Worm (Caenorhabditis elegans): ENCODE measurements around the gene C18E9.9.

The C18E9.9 gene

ce11 chrII:8953703-8954102 lies 35.6 kb downstream of the C18E9.9 start:
- TF ChIP-seq F37D6.2 (tag; optimal IDR thresholded peaks at IDR 0.05) (no peak), egl-27 (tag; optimal IDR thresholded peaks at IDR 0.05) (no peak), snpc-1.2 (GFP tag; IDR thresholded peaks at IDR 0.05) (no peak), dve-1 (tag; optimal IDR thresholded peaks at IDR 0.05; ENCODE audit: insufficient read depth) (no peak), ceh-20 (GFP tag; IDR thresholded peaks at IDR 0.05) (no peak), dmd-9 (GFP tag; IDR thresholded peaks at IDR 0.05) (no peak), mxl-3 (GFP tag; optimal IDR thresholded peaks at IDR 0.05) (no peak), nhr-28 (tag; optimal IDR thresholded peaks at IDR 0.05) (no peak), dmd-8 (GFP tag; IDR thresholded peaks at IDR 0.05) (no peak), lin-13 (GFP tag; optimal IDR thresholded peaks at IDR 0.05) (no peak), duxl-1 (tag; optimal IDR thresholded peaks at IDR 0.05; ENCODE audit: poor library complexity) (no peak), Y105C5A.15 (GFP tag; IDR thresholded peaks at IDR 0.05) (no peak), zfp-2 (tag; optimal IDR thresholded peaks at IDR 0.05) (no peak), zfp-3 (GFP tag; conservative IDR thresholded peaks at IDR 0.05) (no peak), daf-19 (GFP tag; conservative IDR thresholded peaks at IDR 0.05) (no peak), gei-8 (GFP tag; optimal IDR thresholded peaks at IDR 0.05) (no peak), spr-1 (tag; optimal IDR thresholded peaks at IDR 0.05) (no peak)

DNA sequence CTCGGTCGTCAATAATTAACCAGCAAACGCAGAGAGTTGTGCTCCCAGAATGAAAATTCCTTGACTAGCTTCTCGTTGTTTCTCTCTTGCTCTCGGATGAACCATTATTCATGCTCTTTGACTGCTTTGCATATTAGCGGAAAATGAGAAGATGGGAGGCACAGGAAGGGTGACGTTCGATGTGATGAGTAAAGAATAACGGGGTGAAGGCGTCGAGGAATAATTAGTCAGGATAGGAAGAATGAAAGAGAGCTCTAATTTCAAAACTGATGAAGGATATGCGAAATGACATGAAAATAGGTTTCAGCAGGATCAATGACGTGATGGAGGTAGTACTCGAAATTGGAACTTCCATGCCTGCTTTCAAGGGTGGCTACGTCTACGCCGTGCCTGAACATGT lies 38.1 kb downstream of the C18E9.9 start:
- TF ChIP-seq egl-43 (GFP tag; IDR thresholded peaks at IDR 0.05): no peak
- no peak for TF ChIP-seq fos-1 (tag; optimal IDR thresholded peaks at IDR 0.05)
- no peak for TF ChIP-seq mxl-2 (GFP tag; conservative IDR thresholded peaks at IDR 0.05)
- no peak for TF ChIP-seq mxl-3 (GFP tag; optimal IDR thresholded peaks at IDR 0.05)
- peak in 1 of 2 experiments; percentile 97 for TF ChIP-seq unc-62 (GFP tag; optimal IDR thresholded peaks at IDR 0.05 in 1 of 2)
- TF ChIP-seq unc-62 (tag; optimal IDR thresholded peaks at IDR 0.05): no peak

DNA sequence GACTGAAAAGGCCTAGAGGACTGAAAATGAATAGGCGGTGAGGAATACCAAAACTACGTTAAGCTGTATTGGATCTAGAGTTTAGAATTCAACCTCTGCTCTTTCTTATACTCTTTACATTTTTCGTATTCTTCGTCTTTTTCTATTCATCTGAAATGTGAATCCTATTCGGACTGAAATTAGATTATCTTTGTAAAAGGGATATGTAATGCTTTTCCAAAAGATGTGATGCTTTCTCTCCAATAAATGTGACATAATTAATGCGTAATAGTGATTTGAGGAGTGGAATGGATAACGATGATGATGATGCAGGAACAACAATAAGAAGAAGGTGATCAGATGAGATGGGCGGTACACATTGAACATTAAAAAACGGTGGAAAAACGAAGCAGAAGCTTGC lies 40.7 kb downstream of the C18E9.9 start:
- TF ChIP-seq vab-7 (GFP tag; IDR thresholded peaks at IDR 0.05) (no peak), Y105C5A.15 (GFP tag; IDR thresholded peaks at IDR 0.05) (no peak), hlh-11 (tag; optimal IDR thresholded peaks at IDR 0.05) (no peak), cey-2 (tag; optimal IDR thresholded peaks at IDR 0.05; ENCODE audit: borderline replicate concordance, insufficient read depth) (no peak), R02D3.7 (tag; optimal IDR thresholded peaks at IDR 0.05) (no peak), hmg-1.1 (GFP tag; IDR thresholded peaks at IDR 0.05) (no peak), pha-4 (GFP tag; IDR thresholded peaks at IDR 0.05) (no peak), pha-4 (tag; optimal IDR thresholded peaks at IDR 0.05) (no peak), dmd-6 (GFP tag; IDR thresholded peaks at IDR 0.05) (no peak)

DNA sequence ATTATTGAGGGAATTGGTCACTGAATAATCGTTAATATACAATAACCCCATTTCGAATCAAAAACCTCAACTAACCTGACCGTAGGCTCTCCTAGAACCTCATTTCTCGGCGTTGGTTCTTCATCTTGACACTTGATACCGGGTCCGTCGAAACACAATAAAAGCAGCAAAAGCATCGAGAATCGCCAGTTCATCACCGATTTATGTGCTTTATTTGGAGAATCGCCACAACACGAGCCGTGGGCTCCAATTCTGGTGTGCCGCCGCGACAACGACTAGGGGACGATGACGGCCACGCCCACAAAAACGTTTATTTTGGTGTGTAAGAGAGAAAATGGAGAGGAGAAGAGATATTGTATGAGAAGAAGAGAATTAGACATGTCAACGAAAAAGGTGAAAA lies 42.0 kb downstream of the C18E9.9 start, which contains the start of gene cutl-15:
TSS of gene cutl-15 (minus strand) at position 298 of the 400 bp plus-strand sequence.
- TF ChIP-seq unc-62 (GFP tag; optimal IDR thresholded peaks at IDR 0.05 in 1 of 2) (peak in 1 of 2 experiments; percentile 25), unc-62 (tag; optimal IDR thresholded peaks at IDR 0.05) (no peak), php-3 (GFP tag; IDR thresholded peaks at IDR 0.05) (no peak), daf-19 (GFP tag; conservative IDR thresholded peaks at IDR 0.05) (no peak), zfp-3 (GFP tag; conservative IDR thresholded peaks at IDR 0.05) (no peak), jun-1 (tag; optimal IDR thresholded peaks at IDR 0.05) (no peak), ctbp-1 (GFP tag; IDR thresholded peaks at IDR 0.05) (no peak), spr-1 (tag; optimal IDR thresholded peaks at IDR 0.05) (no peak), hlh-30 (tag; optimal IDR thresholded peaks at IDR 0.05; ENCODE audit: insufficient read depth) (no peak), attf-4 (tag; optimal IDR thresholded peaks at IDR 0.05) (no peak), aha-1 (tag) (peak; percentile 98), saeg-2 (GFP tag; IDR thresholded peaks at IDR 0.05) (no peak), dmd-8 (GFP tag; IDR thresholded peaks at IDR 0.05) (no peak), fos-1 (tag; optimal IDR thresholded peaks at IDR 0.05) (no peak), mxl-3 (GFP tag; optimal IDR thresholded peaks at IDR 0.05) (no peak), nhr-11 (tag; optimal IDR thresholded peaks at IDR 0.05) (no peak)
